Worm (Caenorhabditis elegans): ENCODE data around the gene str-82.

Gene str-82

DNA sequence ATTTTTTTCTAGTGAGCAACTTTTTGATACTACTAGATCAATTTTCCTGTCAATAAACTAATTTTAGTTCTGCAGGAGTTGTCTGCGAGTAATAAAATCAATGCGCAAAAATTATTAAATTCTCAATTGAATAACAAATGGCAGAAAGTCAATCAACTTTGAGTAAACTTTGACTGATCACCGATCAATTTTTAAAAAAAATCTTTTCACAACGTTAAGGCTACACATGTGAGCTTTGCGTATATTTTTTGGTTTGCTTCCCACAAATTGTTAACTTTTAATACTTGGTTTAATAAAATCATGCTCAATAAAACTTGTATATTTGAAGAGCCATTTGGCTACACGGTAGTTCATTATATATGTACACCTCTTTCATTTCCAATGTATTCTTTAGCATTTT, 33.5 kb downstream of the str-82 start, which contains the start of gene srh-7:
Gene srh-7, plus strand, starts transcription at position 301 of the 400 bp plus-strand sequence.
- TF ChIP-seq snpc-4 (tag; optimal IDR thresholded peaks at IDR 0.05), result no peak
- TF ChIP-seq elt-2 (tag; optimal IDR thresholded peaks at IDR 0.05), result no peak
- no peak for TF ChIP-seq lin-15B (tag; optimal IDR thresholded peaks at IDR 0.05)
- TF ChIP-seq ama-1 (optimal IDR thresholded peaks at IDR 0.05), result no peak
- TF ChIP-seq nhr-11 (tag; optimal IDR thresholded peaks at IDR 0.05), result no peak
- no peak for TF ChIP-seq mdl-1 (tag; optimal IDR thresholded peaks at IDR 0.05)
- TF ChIP-seq nhr-43 (tag; optimal IDR thresholded peaks at IDR 0.05; ENCODE audit: poor library complexity, severe bottlenecking), result no peak

DNA sequence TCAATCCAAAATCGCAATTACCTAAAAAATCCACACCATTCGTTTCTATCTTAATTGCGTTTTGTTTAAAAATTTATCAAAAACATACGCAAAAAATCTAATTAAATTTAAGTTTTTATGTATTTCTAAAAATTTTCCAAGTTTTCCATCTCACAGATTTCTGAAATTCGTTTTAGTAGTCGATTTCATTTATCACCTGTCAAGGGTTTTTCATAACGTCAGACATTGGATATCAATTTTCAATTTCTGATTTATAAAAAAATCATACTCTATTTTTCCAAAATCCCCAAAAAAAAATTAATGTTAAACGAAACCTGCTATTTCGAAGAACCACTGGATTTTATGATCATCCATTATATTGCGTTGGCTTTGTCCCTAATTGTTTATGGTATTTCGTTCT, 35.7 kb downstream of the str-82 start, which contains the start of gene srh-4:
Gene srh-4, plus strand, starts transcription at position 301 of the 400 bp plus-strand sequence.
- TF ChIP-seq ama-1 (optimal IDR thresholded peaks at IDR 0.05) (no peak), fkh-2 (tag; optimal IDR thresholded peaks at IDR 0.05) (no peak), lsy-12 (tag; optimal IDR thresholded peaks at IDR 0.05) (no peak), skn-1 (tag; optimal IDR thresholded peaks at IDR 0.05) (no peak), R02D3.7 (tag; optimal IDR thresholded peaks at IDR 0.05) (no peak), nhr-43 (tag; optimal IDR thresholded peaks at IDR 0.05; ENCODE audit: poor library complexity, severe bottlenecking) (no peak), egl-27 (tag; optimal IDR thresholded peaks at IDR 0.05) (no peak), ZK546.5 (tag; optimal IDR thresholded peaks at IDR 0.05) (no peak), fos-1 (tag; optimal IDR thresholded peaks at IDR 0.05) (no peak), sea-2 (GFP tag; optimal IDR thresholded peaks at IDR 0.05) (no peak), nhr-25 (tag; optimal IDR thresholded peaks at IDR 0.05) (no peak), mml-1 (tag; optimal IDR thresholded peaks at IDR 0.05) (no peak), nhr-23 (tag; optimal IDR thresholded peaks at IDR 0.05) (no peak), egl-5 (tag; optimal IDR thresholded peaks at IDR 0.05) (no peak), nhr-237 (tag; optimal IDR thresholded peaks at IDR 0.05) (no peak), zag-1 (tag; optimal IDR thresholded peaks at IDR 0.05) (no peak)

DNA sequence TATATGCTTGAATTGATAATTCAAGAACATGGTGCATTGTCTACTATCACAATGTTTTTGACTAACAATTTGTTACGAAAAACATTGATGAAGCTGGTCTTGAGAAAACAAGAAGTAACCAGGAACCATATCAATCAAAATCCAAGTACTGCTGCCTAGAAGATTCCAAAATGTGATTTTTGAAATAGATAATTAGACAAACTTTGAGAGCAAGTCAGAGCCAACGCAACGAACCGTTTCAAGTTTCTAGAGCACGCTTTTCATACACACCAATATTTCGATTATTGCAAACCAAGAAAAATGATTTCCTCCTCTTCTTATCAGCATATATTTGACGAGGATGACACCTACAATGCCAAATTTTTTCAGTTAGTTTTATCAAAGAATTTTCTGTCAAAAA, 42.3 kb downstream of the str-82 start, which contains the start of gene srw-89:
Gene srw-89, plus strand, starts transcription at position 301 of the 400 bp plus-strand sequence.
- TF ChIP-seq nhr-23 (tag; optimal IDR thresholded peaks at IDR 0.05), result no peak

DNA sequence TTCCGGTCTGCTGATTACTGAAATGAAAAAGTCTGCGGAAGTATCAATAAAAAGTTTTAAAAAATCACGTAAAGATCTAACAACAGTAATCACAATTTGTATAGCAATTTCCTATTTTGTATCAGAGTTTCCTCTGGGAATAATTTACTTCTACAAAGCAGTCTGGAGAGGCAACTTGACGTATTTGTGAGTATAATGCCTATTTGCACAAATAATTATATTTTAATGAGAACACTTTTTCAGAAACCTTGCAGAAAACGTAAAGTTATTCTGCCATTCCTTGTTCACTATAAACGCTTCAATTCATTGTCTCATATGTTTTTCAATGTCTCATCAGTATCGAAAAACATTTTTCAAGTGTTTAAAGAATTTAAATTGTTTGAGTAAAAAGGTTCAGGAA, 44.1 kb downstream of the str-82 start:
- TF ChIP-seq ceh-28 (tag; optimal IDR thresholded peaks at IDR 0.05), result no peak
- no peak for TF ChIP-seq aly-2 (tag; optimal IDR thresholded peaks at IDR 0.05)
- no peak for TF ChIP-seq nhr-77 (tag; optimal IDR thresholded peaks at IDR 0.05)
- no peak for TF ChIP-seq pqm-1 (tag; optimal IDR thresholded peaks at IDR 0.05)
- TF ChIP-seq ama-1 (optimal IDR thresholded peaks at IDR 0.05), result no peak
- TF ChIP-seq zag-1 (tag; optimal IDR thresholded peaks at IDR 0.05), result no peak
- no peak for TF ChIP-seq snpc-4 (tag; optimal IDR thresholded peaks at IDR 0.05)
- no peak for TF ChIP-seq nhr-76 (tag; optimal IDR thresholded peaks at IDR 0.05)
- no peak for TF ChIP-seq ceh-9 (tag; optimal IDR thresholded peaks at IDR 0.05)
- no peak for TF ChIP-seq elt-2 (tag; optimal IDR thresholded peaks at IDR 0.05)
- TF ChIP-seq pha-4 (tag; optimal IDR thresholded peaks at IDR 0.05), result no peak
- TF ChIP-seq lsy-12 (tag; optimal IDR thresholded peaks at IDR 0.05), result no peak
- TF ChIP-seq fos-1 (tag; optimal IDR thresholded peaks at IDR 0.05), result no peak
- no peak for TF ChIP-seq ceh-82 (tag; optimal IDR thresholded peaks at IDR 0.05)
- no peak for TF ChIP-seq ZK546.5 (tag; optimal IDR thresholded peaks at IDR 0.05)
- TF ChIP-seq ceh-16 (tag; optimal IDR thresholded peaks at IDR 0.05), result no peak
- TF ChIP-seq daf-12 (tag; optimal IDR thresholded peaks at IDR 0.05), result no peak
- TF ChIP-seq tbx-2 (tag; optimal IDR thresholded peaks at IDR 0.05), result no peak

DNA sequence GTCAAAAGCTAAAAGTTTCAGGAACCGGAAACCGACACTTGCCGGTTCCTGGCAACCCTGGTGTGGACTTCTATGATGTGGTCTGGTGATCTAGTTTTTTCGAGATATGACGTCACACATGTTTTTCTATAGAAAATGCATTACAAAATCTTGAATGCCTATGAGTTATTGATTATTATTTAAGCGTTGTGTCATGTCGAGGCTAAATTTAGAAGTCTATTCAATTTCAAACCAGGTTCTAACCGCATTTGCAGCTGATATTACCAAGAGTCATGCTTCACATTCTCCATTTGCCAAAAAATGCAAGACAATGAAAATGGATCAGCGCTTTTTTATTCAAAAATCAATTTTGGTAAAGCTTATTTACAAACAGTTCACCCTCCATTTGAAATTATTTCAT, 44.7 kb downstream of the str-82 start, which contains the start of gene K09D9.3:
Gene K09D9.3, plus strand, starts transcription at position 301 of the 400 bp plus-strand sequence.
- TF ChIP-seq nhr-23 (tag; optimal IDR thresholded peaks at IDR 0.05) (no peak), ama-1 (optimal IDR thresholded peaks at IDR 0.05) (no peak), R02D3.7 (tag; optimal IDR thresholded peaks at IDR 0.05) (no peak), lin-39 (tag; optimal IDR thresholded peaks at IDR 0.05) (no peak), ztf-11 (tag; optimal IDR thresholded peaks at IDR 0.05) (no peak), nhr-237 (tag; optimal IDR thresholded peaks at IDR 0.05) (no peak), nfya-1 (tag; optimal IDR thresholded peaks at IDR 0.05; ENCODE audit: insufficient read depth) (no peak), nhr-76 (tag; optimal IDR thresholded peaks at IDR 0.05) (no peak), unc-39 (tag; optimal IDR thresholded peaks at IDR 0.05) (no peak), nhr-43 (tag; optimal IDR thresholded peaks at IDR 0.05; ENCODE audit: poor library complexity, severe bottlenecking) (no peak), zag-1 (tag; optimal IDR thresholded peaks at IDR 0.05) (no peak), lsy-12 (tag; optimal IDR thresholded peaks at IDR 0.05) (no peak), elt-1 (tag; optimal IDR thresholded peaks at IDR 0.05) (no peak), snpc-4 (tag; optimal IDR thresholded peaks at IDR 0.05) (no peak)

All from whole organism, L3 larva.